Worm (Caenorhabditis elegans): ENCODE measurements around the gene ZK688.4.

Gene ZK688.4

ce11 chrIII:7894724-7895123 is at the start of gene ZK688.4:
Gene ZK688.4 (plus strand): TSS chrIII:7895024.
- TF ChIP-seq mab-5 (tag; optimal IDR thresholded peaks at IDR 0.05) = no peak
- TF ChIP-seq bed-3 (GFP tag; optimal IDR thresholded peaks at IDR 0.05) = no peak
- TF ChIP-seq lin-32 (GFP tag; optimal IDR thresholded peaks at IDR 0.05) = no peak
- no peak for TF ChIP-seq elt-1 (tag; optimal IDR thresholded peaks at IDR 0.05; ENCODE audit: borderline replicate concordance, insufficient read depth)
- no peak for TF ChIP-seq unc-39 (tag; optimal IDR thresholded peaks at IDR 0.05)
- no peak for TF ChIP-seq elt-3 (tag; optimal IDR thresholded peaks at IDR 0.05)
- no peak for TF ChIP-seq blmp-1 (tag; optimal IDR thresholded peaks at IDR 0.05)
- TF ChIP-seq ces-1 (GFP tag; optimal IDR thresholded peaks at IDR 0.05) = no peak

DNA sequence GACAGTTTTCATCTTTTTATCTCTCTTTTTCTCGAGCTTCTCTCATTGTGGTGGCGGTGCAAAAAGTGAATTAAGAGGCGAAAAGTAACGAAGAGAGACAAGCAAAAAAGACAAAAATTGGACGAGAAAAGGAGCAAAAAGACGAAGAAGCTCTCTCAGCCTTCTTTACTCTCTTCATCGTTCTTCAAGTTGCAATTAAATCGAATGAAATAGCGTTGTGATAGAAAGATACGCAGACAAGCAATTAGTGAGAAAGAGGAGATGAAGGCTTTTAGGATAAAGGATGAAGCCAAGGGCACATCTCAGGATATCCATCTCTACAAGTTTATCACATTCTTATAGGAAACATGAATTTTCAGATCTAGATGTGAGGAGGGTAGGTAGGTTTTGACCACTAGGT is 46.7 kb upstream of the ZK688.4 start:
- TF ChIP-seq lin-32 (GFP tag; optimal IDR thresholded peaks at IDR 0.05) = no peak
- no peak for TF ChIP-seq mls-2 (tag; optimal IDR thresholded peaks at IDR 0.05)
- TF ChIP-seq ces-1 (GFP tag; optimal IDR thresholded peaks at IDR 0.05) = peak; percentile 91
- TF ChIP-seq tbx-8 (GFP tag; optimal IDR thresholded peaks at IDR 0.05) = no peak
- no peak for TF ChIP-seq ztf-11 (tag; optimal IDR thresholded peaks at IDR 0.05)
- no peak for TF ChIP-seq ceh-39 (tag; optimal IDR thresholded peaks at IDR 0.05)
- no peak for TF ChIP-seq blmp-1 (tag; optimal IDR thresholded peaks at IDR 0.05)
- no peak for TF ChIP-seq lin-13 (tag; optimal IDR thresholded peaks at IDR 0.05)
- TF ChIP-seq elt-3 (tag; optimal IDR thresholded peaks at IDR 0.05) = no peak

ce11 chrIII:7854494-7855184 is 40.2 kb upstream of the ZK688.4 start, which contains the start of gene rpl-35:
Gene rpl-35 (plus strand): TSS chrIII:7855134.
- TF ChIP-seq nhr-76 (tag; optimal IDR thresholded peaks at IDR 0.05) = peak; percentile 59
- peak; percentile 85 for TF ChIP-seq tbx-8 (GFP tag; optimal IDR thresholded peaks at IDR 0.05)
- TF ChIP-seq mab-5 (tag; optimal IDR thresholded peaks at IDR 0.05) = peak; percentile 66
- TF ChIP-seq elt-1 (tag; optimal IDR thresholded peaks at IDR 0.05; ENCODE audit: borderline replicate concordance, insufficient read depth) = peak; percentile 70
- peak; percentile 100 for TF ChIP-seq mep-1 (tag; optimal IDR thresholded peaks at IDR 0.05)
- TF ChIP-seq ces-1 (GFP tag; optimal IDR thresholded peaks at IDR 0.05) = peak; percentile 96
- peak; percentile 95 for TF ChIP-seq lsy-2 (tag; optimal IDR thresholded peaks at IDR 0.05)
- peak; percentile 91 for TF ChIP-seq cnd-1 (tag; optimal IDR thresholded peaks at IDR 0.05)
- TF ChIP-seq unc-62 (GFP tag; optimal IDR thresholded peaks at IDR 0.05) = peak; percentile 91
- TF ChIP-seq lin-13 (tag; optimal IDR thresholded peaks at IDR 0.05) = peak; percentile 100
- TF ChIP-seq lin-32 (GFP tag; optimal IDR thresholded peaks at IDR 0.05) = peak; percentile 58
- TF ChIP-seq elt-3 (tag; optimal IDR thresholded peaks at IDR 0.05) = peak; percentile 91
- TF ChIP-seq mls-2 (tag; optimal IDR thresholded peaks at IDR 0.05) = peak; percentile 91
- TF ChIP-seq bed-3 (GFP tag; optimal IDR thresholded peaks at IDR 0.05) = peak; percentile 76
- peak; percentile 92 for TF ChIP-seq M03D4.4 (tag; optimal IDR thresholded peaks at IDR 0.05)
- peak; percentile 79 for TF ChIP-seq hlh-1 (tag; optimal IDR thresholded peaks at IDR 0.05)
- peak; percentile 92 for TF ChIP-seq ztf-11 (tag; optimal IDR thresholded peaks at IDR 0.05)
- peak; percentile 78 for TF ChIP-seq ham-2 (GFP tag; optimal IDR thresholded peaks at IDR 0.05)
- TF ChIP-seq sem-2 (GFP tag; optimal IDR thresholded peaks at IDR 0.05) = peak; percentile 46
- TF ChIP-seq snpc-4 (tag; optimal IDR thresholded peaks at IDR 0.05) = no peak
- TF ChIP-seq nhr-12 (tag; optimal IDR thresholded peaks at IDR 0.05) = peak; percentile 78
- peak; percentile 97 for TF ChIP-seq sptf-1 (tag; optimal IDR thresholded peaks at IDR 0.05)
- peak; percentile 99 for TF ChIP-seq pha-4 (tag; optimal IDR thresholded peaks at IDR 0.05)
- TF ChIP-seq ceh-43 (GFP tag; optimal IDR thresholded peaks at IDR 0.05) = peak; percentile 86
- TF ChIP-seq flh-1 (GFP tag; optimal IDR thresholded peaks at IDR 0.05) = peak; percentile 44
- peak; percentile 50 for TF ChIP-seq nhr-2 (tag; optimal IDR thresholded peaks at IDR 0.05)
- TF ChIP-seq blmp-1 (tag; optimal IDR thresholded peaks at IDR 0.05) = peak; percentile 84
- TF ChIP-seq unc-39 (tag; optimal IDR thresholded peaks at IDR 0.05) = peak; percentile 72
- peak; percentile 97 for TF ChIP-seq ceh-39 (tag; optimal IDR thresholded peaks at IDR 0.05)
- peak; percentile 95 for TF ChIP-seq unc-120 (tag; optimal IDR thresholded peaks at IDR 0.05; ENCODE audit: poor library complexity, severe bottlenecking)
- peak; percentile 95 for TF ChIP-seq drap-1 (GFP tag; optimal IDR thresholded peaks at IDR 0.05)
- TF ChIP-seq zip-8 (tag; optimal IDR thresholded peaks at IDR 0.05) = peak; percentile 2
- peak; percentile 85 for TF ChIP-seq nhr-28 (tag; optimal IDR thresholded peaks at IDR 0.05)
- peak; percentile 80 for TF ChIP-seq ceh-83 (GFP tag; optimal IDR thresholded peaks at IDR 0.05)
- peak; percentile 99 for TF ChIP-seq nhr-237 (tag; optimal IDR thresholded peaks at IDR 0.05)

Data from whole organism, mixed stage, embryonic.